Fruit fly (Drosophila melanogaster): Measurements from ENCODE around the gene CG8745.

DNA sequence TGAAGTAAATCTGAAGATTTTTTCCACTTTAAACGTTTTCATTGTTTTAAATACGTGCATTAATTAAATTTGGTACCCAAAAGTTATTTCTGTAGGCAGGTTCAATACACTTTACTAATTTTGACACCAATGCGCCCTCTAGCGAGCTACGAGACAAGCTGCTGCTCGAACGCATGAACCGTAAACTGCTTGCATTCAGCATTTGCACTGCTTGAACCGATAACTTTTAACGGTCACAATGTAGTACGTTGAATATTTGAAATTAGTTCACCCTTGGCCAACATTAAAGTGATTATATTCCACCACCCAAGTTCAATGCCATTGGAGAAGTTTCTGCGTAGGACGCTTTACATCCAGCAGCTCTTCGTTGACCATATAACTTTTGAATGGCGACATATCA is 21.4 kb downstream of the CG8745 start:
- no peak for TF ChIP-seq Hnf4 (GFP tag; optimal IDR thresholded peaks at IDR 0.05)
- TF ChIP-seq woc (GFP tag; optimal IDR thresholded peaks at IDR 0.05) = no peak
- no peak for TF ChIP-seq psq (GFP tag; optimal IDR thresholded peaks at IDR 0.05)
- TF ChIP-seq usp (GFP tag; optimal IDR thresholded peaks at IDR 0.05) = no peak
- TF ChIP-seq OdsH (GFP tag; optimal IDR thresholded peaks at IDR 0.05) = no peak
- TF ChIP-seq sage (GFP tag; optimal IDR thresholded peaks at IDR 0.05) = no peak
- no peak for TF ChIP-seq fru (GFP tag; optimal IDR thresholded peaks at IDR 0.05)
- no peak for TF ChIP-seq tai (GFP tag; optimal IDR thresholded peaks at IDR 0.05)
- TF ChIP-seq h (GFP tag; optimal IDR thresholded peaks at IDR 0.05) = no peak
